Fruit fly (Drosophila melanogaster) whole organism, wandering third instar larva: ENCODE measurements around the gene CG15169.

Experiments used
- Abd-B ChIP-seq: fragments of >200 bp; optimal IDR thresholded peaks from 2 replicates; lab custom pipeline; 2017; ENCODE audit warnings: missing biosample characterization, missing genetic modification characterization
- CG32264 ChIP-seq: fragments of 200-800 bp; sonication (Bioruptor generic); optimal IDR thresholded peaks from 2 replicates; lab custom pipeline; 2016; ENCODE audit warnings: missing biosample characterization, missing genetic modification characterization
- CG9705 ChIP-seq: fragments of 200-800 bp; sonication (Bioruptor generic); optimal IDR thresholded peaks from 2 replicates; lab custom pipeline; 2018; ENCODE audit warnings: missing biosample characterization, mild to moderate bottlenecking, missing genetic modification characterization
- CrebA ChIP-seq: fragments of 200-800 bp; sonication (Bioruptor generic); optimal IDR thresholded peaks from 2 replicates; lab custom pipeline; 2016; ENCODE audit warnings: missing biosample characterization, mild to moderate bottlenecking, missing genetic modification characterization, borderline replicate concordance
- Dfd ChIP-seq: fragments of >200 bp; optimal IDR thresholded peaks from 2 replicates; lab custom pipeline; 2017; ENCODE audit warnings: missing biosample characterization, missing genetic modification characterization
- Dif ChIP-seq: fragments of 200-275, 200-300 bp; sonication (Bioruptor generic); optimal IDR thresholded peaks from 2 replicates; lab custom pipeline; 2018; ENCODE audit warnings: missing biosample characterization, missing genetic modification characterization; ENCODE audit not compliant: partially characterized antibody
- GATAd ChIP-seq: sonication (Bioruptor generic); optimal IDR thresholded peaks from 2 replicates; lab custom pipeline; 2016; ENCODE audit warnings: missing biosample characterization, missing genetic modification characterization
- HLH106 ChIP-seq: fragments of 200-800 bp; optimal IDR thresholded peaks from 3 replicates; lab custom pipeline; 2019; ENCODE audit warnings: missing biosample characterization, mild to moderate bottlenecking, missing genetic modification characterization, moderate library complexity
- Hnf4 ChIP-seq: fragments of 200-800 bp; sonication (Bioruptor generic); optimal IDR thresholded peaks from 2 replicates; lab custom pipeline; 2016; ENCODE audit warnings: missing biosample characterization, mild to moderate bottlenecking, missing genetic modification characterization
- Hr78 ChIP-seq: fragments of >200 bp; optimal IDR thresholded peaks from 2 replicates; lab custom pipeline; 2017; ENCODE audit warnings: missing biosample characterization, missing genetic modification characterization
- Hr83 ChIP-seq: fragments of 200-300 bp; sonication (Bioruptor generic); optimal IDR thresholded peaks from 2 replicates; lab custom pipeline; 2016; ENCODE audit warnings: missing biosample characterization, mild to moderate bottlenecking, missing genetic modification characterization, moderate library complexity; ENCODE audit not compliant: poor library complexity, severe bottlenecking
- Jra ChIP-seq: sonication (Bioruptor generic); optimal IDR thresholded peaks from 2 replicates; lab custom pipeline; 2016; ENCODE audit warnings: missing biosample characterization, missing genetic modification characterization
- Mio ChIP-seq: sonication (Bioruptor generic); optimal IDR thresholded peaks from 2 replicates; lab custom pipeline; 2016; ENCODE audit warnings: missing biosample characterization, missing genetic modification characterization
- N ChIP-seq: fragments of >200 bp; optimal IDR thresholded peaks from 2 replicates; lab custom pipeline; 2018; ENCODE audit warnings: missing biosample characterization, missing external identifiers, missing genetic modification characterization
- OdsH ChIP-seq: fragments of 200-800 bp; sonication (Bioruptor generic); optimal IDR thresholded peaks from 2 replicates; lab custom pipeline; 2016; ENCODE audit warnings: missing biosample characterization, mild to moderate bottlenecking, missing genetic modification characterization
- Sp1 ChIP-seq: fragments of 200-800 bp; sonication (Bioruptor generic); optimal IDR thresholded peaks from 3 replicates; lab custom pipeline; 2019; ENCODE audit warnings: missing biosample characterization, mild to moderate bottlenecking, missing genetic modification characterization, moderate library complexity
- Vsx2 ChIP-seq: fragments of 200-300, 225-300 bp; sonication (Bioruptor generic); optimal IDR thresholded peaks from 2 replicates; lab custom pipeline; 2018; ENCODE audit warnings: missing biosample characterization, missing genetic modification characterization; ENCODE audit not compliant: partially characterized antibody
- brk ChIP-seq: fragments of 200-800 bp; sonication (Bioruptor generic); optimal IDR thresholded peaks from 2 replicates; lab custom pipeline; 2016; ENCODE audit warnings: missing biosample characterization, mild to moderate bottlenecking, missing genetic modification characterization
- dl ChIP-seq, 2 experiments: fragments of 175-275, 200-275 bp in 1 of 2; fragments of 200-275 bp in 1 of 2; sonication (Bioruptor generic); optimal IDR thresholded peaks; lab custom pipeline; 2018; ENCODE audit warnings: mild to moderate bottlenecking in 2 of 2, missing biosample characterization in 2 of 2, missing genetic modification characterization in 2 of 2, moderate library complexity in 2 of 2; ENCODE audit not compliant: partially characterized antibody in 2 of 2, insufficient read depth in 1 of 2
- dmrt93B ChIP-seq: fragments of 200-800 bp; sonication (Bioruptor generic); optimal IDR thresholded peaks from 2 replicates; lab custom pipeline; 2018; ENCODE audit warnings: missing biosample characterization, mild to moderate bottlenecking, missing genetic modification characterization
- dsf ChIP-seq: sonication (Bioruptor generic); optimal IDR thresholded peaks from 2 replicates; lab custom pipeline; 2016; ENCODE audit warnings: missing biosample characterization, missing genetic modification characterization, borderline replicate concordance
- ey ChIP-seq: fragments of 200-800 bp; sonication (Bioruptor generic); optimal IDR thresholded peaks from 2 replicates; lab custom pipeline; 2016; ENCODE audit warnings: missing biosample characterization, missing genetic modification characterization
- foxo ChIP-seq, 2 experiments: fragments of 200-800 bp; sonication (Bioruptor generic); optimal IDR thresholded peaks; 2 replicates in 1 of 2; 3 replicates in 1 of 2; lab custom pipeline; 2016 to 2017; ENCODE audit warnings: missing biosample characterization in 2 of 2, missing genetic modification characterization in 2 of 2
- fru ChIP-seq: fragments of 200-800 bp; sonication (Bioruptor generic); optimal IDR thresholded peaks from 3 replicates; lab custom pipeline; 2016; ENCODE audit warnings: missing biosample characterization, mild to moderate bottlenecking, missing genetic modification characterization
- h ChIP-seq: fragments of 200-800 bp; sonication (Bioruptor generic); optimal IDR thresholded peaks from 3 replicates; lab custom pipeline; 2016; ENCODE audit warnings: missing biosample characterization, mild to moderate bottlenecking, missing genetic modification characterization
- jim ChIP-seq: fragments of 175-275, 200-325 bp; sonication (Bioruptor generic); optimal IDR thresholded peaks from 2 replicates; lab custom pipeline; 2016; ENCODE audit warnings: missing biosample characterization, mild to moderate bottlenecking, missing genetic modification characterization
- lola ChIP-seq: fragments of >200 bp; optimal IDR thresholded peaks from 2 replicates; lab custom pipeline; 2017; ENCODE audit warnings: missing biosample characterization, missing genetic modification characterization
- pan ChIP-seq: fragments of >200 bp; optimal IDR thresholded peaks from 2 replicates; lab custom pipeline; 2017
- psq ChIP-seq: fragments of 200-800 bp; sonication (Bioruptor generic); optimal IDR thresholded peaks from 3 replicates; lab custom pipeline; 2017; ENCODE audit warnings: missing biosample characterization, mild to moderate bottlenecking, missing genetic modification characterization, moderate library complexity
- rgr ChIP-seq: fragments of 200-800 bp; sonication (Bioruptor generic); optimal IDR thresholded peaks from 3 replicates; lab custom pipeline; 2016; ENCODE audit warnings: missing biosample characterization, mild to moderate bottlenecking, missing genetic modification characterization
- sage ChIP-seq: fragments of 200-800 bp; sonication (Bioruptor generic); optimal IDR thresholded peaks from 2 replicates; lab custom pipeline; 2016; ENCODE audit warnings: missing biosample characterization, mild to moderate bottlenecking, missing genetic modification characterization
- sv ChIP-seq: fragments of 200-800 bp; sonication (Bioruptor generic); optimal IDR thresholded peaks from 3 replicates; lab custom pipeline; 2016; ENCODE audit warnings: missing biosample characterization, missing genetic modification characterization
- tai ChIP-seq: sonication (Bioruptor generic); optimal IDR thresholded peaks from 2 replicates; lab custom pipeline; 2016; ENCODE audit warnings: missing biosample characterization, missing genetic modification characterization
- woc ChIP-seq: sonication (Bioruptor generic); optimal IDR thresholded peaks from 2 replicates; lab custom pipeline; 2016; ENCODE audit warnings: missing biosample characterization, mild to moderate bottlenecking, missing genetic modification characterization

Gene CG15169

DNA sequence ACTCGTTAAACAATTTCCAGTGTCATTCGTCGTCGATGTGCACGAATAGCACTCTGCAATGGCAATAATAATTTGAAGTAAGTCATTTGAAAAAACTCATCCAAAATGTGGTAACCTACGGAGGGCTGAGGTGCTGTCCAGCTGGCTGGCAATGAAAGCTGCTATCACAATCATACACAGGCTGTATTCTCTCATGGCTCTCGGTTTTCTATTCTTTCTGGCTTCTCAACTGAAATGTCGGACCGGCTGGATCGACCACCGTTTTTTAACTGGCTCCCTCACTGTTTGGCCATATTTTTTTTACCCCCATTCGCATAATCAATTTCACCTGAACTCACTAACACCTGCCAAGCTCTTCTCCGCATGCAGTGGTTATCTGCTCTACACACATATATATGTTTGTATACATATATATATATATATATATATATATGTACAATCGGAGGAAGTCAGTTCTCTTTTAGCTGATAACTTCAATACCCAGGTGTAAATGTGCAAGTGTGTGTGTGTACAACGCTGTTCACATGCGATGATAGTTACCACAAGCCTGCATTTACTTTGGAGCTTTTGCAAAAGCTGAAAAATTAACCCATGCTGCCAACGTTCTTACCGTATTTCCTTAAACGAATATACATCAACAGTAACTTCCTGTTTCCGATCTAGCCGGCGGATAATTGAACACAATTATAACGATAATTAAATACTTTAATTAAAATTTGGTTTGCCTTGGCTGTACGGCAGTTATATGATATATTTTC, 5.0 kb downstream of the CG15169 start, which contains the start of gene CG10650:
TSS of gene CG10650 (minus strand) at position 275 of the 758 bp plus-strand sequence.
- TF ChIP-seq dsf (GFP tag; lab: Kevin White, UChicago) (no peak), h (GFP tag; lab: Kevin White, UChicago) (peak; percentile 20)
- TF ChIP-seq, all 38 proteins: peak for 1

DNA sequence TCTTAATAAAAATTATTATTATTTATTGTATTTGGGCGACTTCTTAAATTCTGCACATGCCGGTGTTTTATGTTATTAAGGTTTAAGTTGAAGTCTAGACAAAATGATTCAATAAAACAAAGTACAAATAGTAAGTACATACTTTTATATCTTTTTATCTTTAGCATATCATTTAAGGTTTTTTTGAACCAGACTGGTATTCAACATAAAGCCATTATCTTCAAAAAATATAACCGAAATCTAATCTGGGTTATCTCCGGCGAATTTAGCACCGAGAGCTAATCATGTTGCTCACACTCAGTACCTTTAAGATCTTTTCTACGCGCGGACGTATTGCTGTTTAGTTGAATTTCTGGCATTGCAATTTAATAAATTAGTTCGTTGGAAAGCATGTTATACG, 6.3 kb downstream of the CG15169 start, which contains the start of gene CG31792:
TSS of gene CG31792 (plus strand) at position 301 of the 400 bp plus-strand sequence.
- no peak for TF ChIP-seq ey (GFP tag; lab: Kevin White, UChicago)
- no peak for TF ChIP-seq dmrt93B
- TF ChIP-seq Hr83 (GFP tag; lab: Kevin White, UChicago): no peak
- no peak for TF ChIP-seq tai (GFP tag; lab: Kevin White, UChicago)

DNA sequence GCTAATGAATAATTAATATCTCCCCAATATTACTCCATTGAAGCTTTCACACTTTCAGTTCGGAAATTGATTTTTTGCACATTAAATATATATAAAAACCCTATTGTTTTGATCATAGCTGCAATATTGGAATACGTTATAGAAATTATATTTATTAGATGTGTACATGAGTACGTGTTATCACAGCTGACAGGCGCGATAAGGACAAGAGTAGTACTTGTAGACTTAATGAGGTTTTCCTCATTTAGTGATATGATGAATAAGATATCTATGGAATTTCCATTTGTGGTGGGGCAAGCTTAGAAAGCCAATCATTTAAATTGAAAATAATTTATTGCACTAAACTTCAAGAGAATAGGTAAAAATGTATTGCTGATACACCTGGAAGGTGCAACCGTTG, 11.6 kb downstream of the CG15169 start:
- no peak for TF ChIP-seq foxo (GFP tag; optimal IDR thresholded peaks at IDR 0.05; lab: Kevin White, UChicago)
- TF ChIP-seq lola (GFP tag; lab: Kevin White, UChicago): no peak
- TF ChIP-seq jim (GFP tag; lab: Kevin White, UChicago): no peak
- TF ChIP-seq Hr83 (GFP tag; lab: Kevin White, UChicago): no peak
- TF ChIP-seq pan: no peak
- no peak for TF ChIP-seq CG9705 (GFP tag; lab: Kevin White, UChicago)
- TF ChIP-seq Abd-B (GFP tag; lab: Kevin White, UChicago): no peak
- no peak for TF ChIP-seq Hnf4 (GFP tag; lab: Kevin White, UChicago)
- TF ChIP-seq dl (GFP tag; optimal IDR thresholded peaks at IDR 0.05; lab: Kevin White, UChicago; ENCODE audit: insufficient read depth in 1 of 2, partially characterized antibody in 2 of 2): no peak

DNA sequence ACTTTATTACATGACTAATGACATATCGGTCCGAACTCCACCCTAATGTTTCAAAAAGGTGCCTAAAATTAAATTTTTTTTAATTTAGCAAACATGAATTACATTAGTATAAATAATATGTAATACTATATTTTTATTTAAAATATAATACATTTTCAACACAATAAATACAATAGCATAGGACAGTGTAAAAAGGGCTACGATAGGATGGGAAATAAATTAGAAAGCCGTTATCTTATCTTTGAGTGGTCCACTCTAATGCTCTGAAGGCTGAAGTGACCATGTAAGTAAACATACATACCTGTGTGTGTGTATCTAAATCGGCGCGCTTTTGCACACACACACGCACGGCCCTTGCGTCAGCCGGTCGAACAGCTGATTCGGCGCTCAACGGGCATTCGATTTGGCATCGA, 12.1 kb downstream of the CG15169 start, which contains the start of gene CG31793:
TSS of gene CG31793 (plus strand) at position 409 of the 413 bp plus-strand sequence.
- TF ChIP-seq psq (GFP tag; lab: Kevin White, UChicago): peak; percentile 41
- peak; percentile 63 for TF ChIP-seq h (GFP tag; lab: Kevin White, UChicago)
- TF ChIP-seq HLH106 (tag; lab: Kevin White, UChicago): peak; percentile 57
- no peak for TF ChIP-seq Abd-B (GFP tag; lab: Kevin White, UChicago)
- peak; percentile 50 for TF ChIP-seq Sp1 (GFP tag; lab: Kevin White, UChicago)
- peak; percentile 22 for TF ChIP-seq sv (GFP tag; lab: Kevin White, UChicago)
- peak; percentile 60 for TF ChIP-seq OdsH (GFP tag; lab: Kevin White, UChicago)
- TF ChIP-seq rgr: peak; percentile 68
- peak; percentile 39 for TF ChIP-seq Hr83 (GFP tag; lab: Kevin White, UChicago)
- TF ChIP-seq foxo (GFP tag; optimal IDR thresholded peaks at IDR 0.05; lab: Kevin White, UChicago): peak in 1 of 2 experiments; percentile 32
- no peak for TF ChIP-seq dl (GFP tag; optimal IDR thresholded peaks at IDR 0.05; lab: Kevin White, UChicago; ENCODE audit: insufficient read depth in 1 of 2, partially characterized antibody in 2 of 2)

DNA sequence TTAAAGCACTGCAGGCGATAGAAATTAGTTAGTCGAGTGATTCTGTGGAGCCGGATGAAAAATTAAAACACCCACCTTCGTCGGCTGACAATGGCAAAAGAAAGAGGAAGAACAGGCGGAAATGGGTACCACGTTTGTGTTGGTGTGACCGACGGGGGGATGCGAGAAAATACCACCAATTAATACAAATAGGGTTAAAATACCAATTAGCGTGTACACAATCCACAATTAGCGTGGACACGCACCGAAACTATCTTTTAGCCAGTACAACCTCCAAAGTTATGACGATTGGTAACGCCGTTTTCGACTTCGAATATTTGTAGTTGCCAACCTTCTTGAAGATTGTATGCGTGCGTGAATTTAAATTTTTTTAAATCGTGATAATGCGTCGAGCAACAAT, 18.3 kb downstream of the CG15169 start, which contains the start of gene RpL30:
TSS of gene RpL30 (minus strand) at position 177 of the 400 bp plus-strand sequence.
- TF ChIP-seq sv (GFP tag; lab: Kevin White, UChicago) (peak; percentile 88), Dif (GFP tag; lab: Kevin White, UChicago) (peak; percentile 49), OdsH (GFP tag; lab: Kevin White, UChicago) (peak; percentile 82), Vsx2 (GFP tag; lab: Kevin White, UChicago) (no peak), jim (GFP tag; lab: Kevin White, UChicago) (no peak), fru (GFP tag; lab: Kevin White, UChicago) (peak; percentile 81), rgr (peak; percentile 94), CG32264 (peak; percentile 68), CG9705 (GFP tag; lab: Kevin White, UChicago) (peak; percentile 87), N (GFP tag; lab: Kevin White, UChicago) (no peak), HLH106 (tag; lab: Kevin White, UChicago) (peak; percentile 78), Mio (GFP tag; lab: Kevin White, UChicago) (peak; percentile 71), woc (GFP tag; lab: Kevin White, UChicago) (peak; percentile 51), pan (no peak), dsf (GFP tag; lab: Kevin White, UChicago) (peak; percentile 22), sage (GFP tag; lab: Kevin White, UChicago) (peak; percentile 33), ey (GFP tag; lab: Kevin White, UChicago) (peak; percentile 54), GATAd (GFP tag; lab: Kevin White, UChicago) (no peak), lola (GFP tag; lab: Kevin White, UChicago) (no peak), Hnf4 (GFP tag; lab: Kevin White, UChicago) (peak; percentile 81), brk (no peak), Hr78 (GFP tag; lab: Kevin White, UChicago) (no peak), Abd-B (GFP tag; lab: Kevin White, UChicago) (no peak), tai (GFP tag; lab: Kevin White, UChicago) (no peak), Jra (GFP tag; lab: Kevin White, UChicago) (peak; percentile 71), dl (GFP tag; optimal IDR thresholded peaks at IDR 0.05; lab: Kevin White, UChicago; ENCODE audit: insufficient read depth in 1 of 2, partially characterized antibody in 2 of 2) (no peak), h (GFP tag; lab: Kevin White, UChicago) (peak; percentile 90), Dfd (GFP tag; lab: Kevin White, UChicago) (no peak), psq (GFP tag; lab: Kevin White, UChicago) (peak; percentile 56), Sp1 (GFP tag; lab: Kevin White, UChicago) (peak; percentile 92), CrebA (GFP tag; lab: Kevin White, UChicago) (no peak)
